Worm (Caenorhabditis elegans) whole organism, young adult: ENCODE results near the gene K09G1.2.

Experiments used
- B0035.1 ChIP-seq: sonication (generic microtip); optimal IDR thresholded peaks from 2 replicates; lab custom pipeline; 2016; ENCODE audit warnings: missing genetic modification characterization, mild to moderate bottlenecking, missing compliant biosample characterization, missing genotype, missing genetic modification reagents
- C06A6.2 ChIP-seq: fragments of 200-800 bp; sonication (Bioruptor generic); conservative IDR thresholded peaks from 2 replicates; pipeline ENCODE4 v1.3.6; 2022; ENCODE audit warnings: missing genetic modification characterization, missing compliant biosample characterization
- D2030.7 ChIP-seq: fragments of 200-800 bp; sonication (Bioruptor generic); IDR thresholded peaks from 2 replicates; pipeline ENCODE4 v1.3.6; 2022; ENCODE audit warnings: missing genetic modification reagents, missing genetic modification characterization, missing compliant biosample characterization
- F52B5.7 ChIP-seq: sonication (generic microtip); optimal IDR thresholded peaks from 2 replicates; lab custom pipeline; 2016; ENCODE audit warnings: mild to moderate bottlenecking, missing genetic modification characterization, missing compliant biosample characterization
- F57C9.4 ChIP-seq: sonication (generic microtip); optimal IDR thresholded peaks from 2 replicates; lab custom pipeline; 2017; ENCODE audit warnings: mild to moderate bottlenecking, missing genetic modification characterization, missing compliant biosample characterization
- K12H6.12 ChIP-seq: fragments of 200-800 bp; sonication (Bioruptor generic); optimal IDR thresholded peaks from 2 replicates; lab custom pipeline; 2018; ENCODE audit warnings: mild to moderate bottlenecking, missing genetic modification characterization, missing compliant biosample characterization
- Y56A3A.18 ChIP-seq: fragments of 200-800 bp; sonication (Bioruptor generic); IDR thresholded peaks from 2 replicates; pipeline ENCODE4 v1.3.6; 2022; ENCODE audit warnings: missing genetic modification reagents, missing genetic modification characterization, missing compliant biosample characterization
- Y67H2A.10 ChIP-seq: fragments of 200-800 bp; sonication (Bioruptor generic); conservative IDR thresholded peaks from 2 replicates; pipeline ENCODE4 v1.3.6; 2022; ENCODE audit warnings: missing genetic modification reagents, missing genetic modification characterization, missing compliant biosample characterization
- akir-1 ChIP-seq: fragments of 200-800 bp; sonication (Bioruptor generic); optimal IDR thresholded peaks from 2 replicates; lab custom pipeline; 2018; ENCODE audit warnings: mild to moderate bottlenecking, missing genetic modification characterization, moderate library complexity, missing compliant biosample characterization
- athp-1 ChIP-seq: sonication (generic microtip); optimal IDR thresholded peaks from 2 replicates; lab custom pipeline; 2017; ENCODE audit warnings: mild to moderate bottlenecking, missing genetic modification characterization, missing compliant biosample characterization
- chd-7 ChIP-seq: sonication (generic microtip); optimal IDR thresholded peaks from 2 replicates; lab custom pipeline; 2016; ENCODE audit warnings: mild to moderate bottlenecking, missing genetic modification characterization, moderate library complexity, missing compliant biosample characterization
- dox-1 ChIP-seq: fragments of 200-800 bp; sonication (Bioruptor generic); IDR thresholded peaks from 2 replicates; pipeline ENCODE4 v1.3.6; 2022; ENCODE audit warnings: missing genetic modification reagents, missing genetic modification characterization, missing compliant biosample characterization
- efl-1 ChIP-seq: fragments of 150-350 bp; optimal IDR thresholded peaks from 2 replicates; lab custom pipeline; 2014; ENCODE audit warnings: missing biosample characterization, missing genetic modification reagents, missing genetic modification characterization
- egl-18 ChIP-seq: fragments of 200-800 bp; sonication (Bioruptor generic); IDR thresholded peaks from 2 replicates; pipeline ENCODE4 v1.3.6; 2022; ENCODE audit warnings: missing genetic modification reagents, missing genetic modification characterization, missing compliant biosample characterization
- egrh-3 ChIP-seq: fragments of 200-800 bp; sonication (Bioruptor generic); IDR thresholded peaks from 2 replicates; pipeline ENCODE4 v1.3.6; 2022; ENCODE audit warnings: missing genetic modification reagents, missing genetic modification characterization, missing compliant biosample characterization
- ets-4 ChIP-seq: fragments of 200-800 bp; sonication (Bioruptor generic); optimal IDR thresholded peaks from 2 replicates; lab custom pipeline; 2018; ENCODE audit warnings: mild to moderate bottlenecking, missing genetic modification characterization, missing compliant biosample characterization
- hlh-26 ChIP-seq: fragments of 200-800 bp; sonication (Bioruptor generic); conservative IDR thresholded peaks from 2 replicates; pipeline ENCODE4 v1.3.6; 2022; ENCODE audit warnings: missing genetic modification reagents, missing genetic modification characterization, missing compliant biosample characterization
- hrde-1 ChIP-seq: sonication (generic microtip); optimal IDR thresholded peaks from 2 replicates; lab custom pipeline; 2016; ENCODE audit warnings: missing genetic modification characterization, mild to moderate bottlenecking, missing compliant biosample characterization, moderate library complexity, missing genotype, missing genetic modification reagents, borderline replicate concordance
- lag-1 ChIP-seq: fragments of 200-800 bp; sonication (Bioruptor generic); IDR thresholded peaks from 2 replicates; pipeline ENCODE4 v1.3.6; 2022; ENCODE audit warnings: missing genetic modification reagents, missing genetic modification characterization, missing compliant biosample characterization
- lin-40 ChIP-seq: sonication (generic microtip); optimal IDR thresholded peaks from 2 replicates; lab custom pipeline; 2016; ENCODE audit warnings: missing genetic modification characterization, mild to moderate bottlenecking, missing compliant biosample characterization, missing genotype, missing genetic modification reagents
- lsl-1 ChIP-seq: fragments of 200-800 bp; sonication (Bioruptor generic); optimal IDR thresholded peaks from 2 replicates; lab custom pipeline; 2018; ENCODE audit warnings: mild to moderate bottlenecking, missing genetic modification characterization, moderate library complexity, missing compliant biosample characterization
- madf-3 ChIP-seq: fragments of 200-800 bp; sonication (Bioruptor generic); IDR thresholded peaks from 2 replicates; pipeline ENCODE4 v1.3.6; 2022; ENCODE audit warnings: missing genetic modification reagents, missing genetic modification characterization, missing compliant biosample characterization
- mcd-1 ChIP-seq: fragments of 200-800 bp; sonication (Bioruptor generic); IDR thresholded peaks from 2 replicates; pipeline ENCODE4 v1.3.6; 2022; ENCODE audit warnings: missing genetic modification reagents, missing genetic modification characterization, missing compliant biosample characterization
- mes-4 ChIP-seq: sonication (generic microtip); optimal IDR thresholded peaks from 2 replicates; lab custom pipeline; 2016; ENCODE audit warnings: missing genotype, missing genetic modification characterization, missing compliant biosample characterization
- nhr-80 ChIP-seq: sonication (generic microtip); optimal IDR thresholded peaks from 2 replicates; lab custom pipeline; 2016; ENCODE audit warnings: missing genetic modification characterization, missing compliant biosample characterization
- pha-4 ChIP-seq: fragments of 150-350 bp; sonication (generic microtip); optimal IDR thresholded peaks from 2 replicates; lab custom pipeline; 2014; ENCODE audit warnings: missing biosample characterization, missing genetic modification reagents, missing genetic modification characterization
- repo-1 ChIP-seq: sonication (generic microtip); optimal IDR thresholded peaks from 2 replicates; lab custom pipeline; 2017; ENCODE audit warnings: mild to moderate bottlenecking, missing genetic modification characterization, missing compliant biosample characterization
- snpc-3.4 ChIP-seq: sonication (generic microtip); optimal IDR thresholded peaks from 2 replicates; lab custom pipeline; 2017; ENCODE audit warnings: missing genetic modification characterization, mild to moderate bottlenecking, missing compliant biosample characterization, antibody characterized with exemption, moderate library complexity, missing genotype, missing genetic modification reagents
- zfh-2 ChIP-seq: fragments of 200-800 bp; sonication (Bioruptor generic); conservative IDR thresholded peaks from 2 replicates; pipeline ENCODE4 v1.3.6; 2022; ENCODE audit warnings: missing genetic modification reagents, missing genetic modification characterization, missing compliant biosample characterization
- ztf-25 ChIP-seq: fragments of 200-800 bp; sonication (Bioruptor generic); IDR thresholded peaks from 2 replicates; pipeline ENCODE4 v1.3.6; 2022; ENCODE audit warnings: missing genetic modification reagents, missing genetic modification characterization, missing compliant biosample characterization

Gene K09G1.2

DNA sequence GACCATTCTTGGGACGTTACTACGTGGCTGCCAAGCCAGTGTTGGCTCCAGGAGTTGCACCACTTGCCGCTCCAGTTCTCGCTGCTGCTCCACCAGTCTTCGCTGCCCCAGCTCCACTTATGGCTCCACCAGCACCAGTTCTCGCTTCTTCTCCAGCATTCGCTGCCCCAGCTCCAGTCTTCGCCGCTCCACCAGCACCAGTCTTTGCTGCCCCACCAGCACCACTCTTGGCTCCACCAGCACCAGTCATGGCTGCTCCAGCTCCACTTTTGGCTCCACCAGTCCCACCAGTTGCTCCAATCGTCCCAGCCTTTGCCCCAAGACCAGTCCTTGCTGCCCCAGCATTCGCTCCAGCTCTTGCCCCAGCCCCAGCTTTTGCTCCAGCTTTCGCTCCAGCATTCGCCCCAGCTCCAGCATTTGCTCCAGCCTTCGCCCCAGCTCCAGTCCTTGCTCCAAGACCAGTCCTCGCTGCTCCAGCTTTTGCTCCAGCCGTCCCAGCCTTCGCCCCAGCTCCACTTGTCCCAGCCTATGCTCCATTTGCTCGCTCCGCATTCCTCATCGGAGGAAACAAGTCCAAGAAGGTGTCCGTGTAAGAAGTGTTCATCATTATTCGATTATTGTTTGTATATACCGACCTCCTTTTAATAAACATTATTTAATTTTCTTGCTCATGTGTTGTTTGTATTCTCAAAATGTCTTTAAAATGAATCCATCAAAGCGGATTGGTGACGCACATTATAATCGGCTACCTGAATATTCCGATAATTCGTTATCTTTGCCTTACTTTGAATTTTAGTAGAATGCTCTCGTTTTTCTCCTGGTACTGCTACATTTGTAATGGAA lies 35.4 kb downstream of the K09G1.2 start, which contains the start of gene T06E4.7 (continued):
- TF ChIP-seq hlh-26 (GFP tag; lab: Robert Waterston, UW) (no peak), B0035.1 (tag; lab: Kevin White, UChicago) (no peak), dox-1 (0 out of 2 replicates have a peak, but pooled peaks have one; percentile 34), C06A6.2 (GFP tag; lab: Robert Waterston, UW) (no peak)
- TF ChIP-seq, all 124 proteins: peak for 9

DNA sequence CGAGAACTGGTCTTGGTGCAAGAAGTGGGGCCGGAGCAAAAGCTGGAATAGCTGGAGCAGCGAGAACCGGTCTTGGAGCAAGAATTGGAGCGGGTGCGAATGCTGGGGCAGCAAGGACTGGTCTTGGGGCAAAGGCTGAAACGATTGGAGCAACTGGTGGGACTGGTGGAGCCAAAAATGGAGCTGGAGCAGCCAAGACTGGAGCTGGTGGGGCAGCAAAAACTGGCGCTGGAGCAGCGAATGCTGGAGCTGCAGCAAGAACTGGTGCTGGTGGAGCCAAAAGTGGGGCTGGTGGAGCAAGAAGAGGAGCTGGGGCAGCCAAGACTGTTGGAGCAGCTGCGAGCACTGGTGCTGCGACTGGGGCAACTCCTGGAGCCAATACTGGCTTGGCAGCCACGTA lies 38.2 kb downstream of the K09G1.2 start:
- TF ChIP-seq zfh-2 (peak; percentile 90), chd-7 (tag; lab: Kevin White, UChicago) (peak; percentile 52), dox-1 (peak; percentile 42; the same call in 1 of the 2 replicates), egrh-3 (GFP tag; lab: Robert Waterston, UW) (peak; percentile 83), K12H6.12 (tag; lab: Kevin White, UChicago) (no peak), lin-40 (tag; lab: Kevin White, UChicago) (no peak), lag-1 (GFP tag; lab: Robert Waterston, UW) (no peak)

DNA sequence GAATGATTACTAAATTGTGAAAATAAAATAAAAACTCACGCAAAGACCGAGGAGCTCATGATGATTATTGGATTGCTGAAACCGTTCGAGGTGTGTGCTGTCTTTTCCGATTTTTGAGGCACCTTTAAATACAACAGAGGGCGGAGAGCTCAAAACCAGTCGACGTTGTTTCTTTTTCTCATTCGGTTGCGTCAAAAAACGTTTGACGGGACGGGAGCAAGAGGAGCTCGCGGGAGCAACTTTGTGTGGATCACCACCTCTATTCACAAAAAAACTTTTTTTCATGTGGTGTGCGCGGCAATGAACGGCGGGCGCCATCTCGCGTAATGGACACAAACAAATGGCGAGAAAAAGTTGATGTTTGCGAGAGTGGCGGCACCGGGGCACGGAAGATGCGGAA lies 38.7 kb downstream of the K09G1.2 start, which contains the start of gene idpc-3:
Gene idpc-3, minus strand, starts transcription at position 101 of the 400 bp plus-strand sequence.
- TF ChIP-seq hrde-1 (tag; lab: Kevin White, UChicago) (no peak), lsl-1 (GFP tag; lab: Kevin White, UChicago) (no peak), Y56A3A.18 (GFP tag; lab: Robert Waterston, UW) (no peak), athp-1 (no peak)

DNA sequence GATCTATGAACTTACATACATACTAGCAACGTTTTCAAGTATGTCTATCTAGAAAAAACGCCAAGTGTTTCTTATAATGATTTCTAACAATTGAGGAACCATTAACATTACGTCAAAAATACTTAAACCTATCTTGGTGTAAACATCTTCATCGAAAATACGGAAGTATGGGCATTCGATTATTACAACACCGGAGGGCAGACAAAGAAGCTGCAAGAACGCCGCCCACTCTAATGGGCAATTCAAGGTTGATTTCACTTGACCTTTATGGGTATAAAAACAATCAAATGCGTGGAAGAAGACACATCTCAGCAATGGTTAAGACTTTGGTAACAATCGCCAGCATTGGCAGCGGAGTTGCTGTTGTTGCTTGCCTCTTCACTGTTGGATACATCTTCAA lies 39.2 kb downstream of the K09G1.2 start, which contains the start of gene col-146:
Gene col-146, plus strand, starts transcription at position 301 of the 400 bp plus-strand sequence.
- no peak for TF ChIP-seq madf-3
- TF ChIP-seq pha-4, result no peak
- no peak for TF ChIP-seq egl-18 (GFP tag; lab: Robert Waterston, UW)
- TF ChIP-seq ztf-25 (GFP tag; lab: Robert Waterston, UW), result no peak
- TF ChIP-seq mcd-1, result no peak
- no peak for TF ChIP-seq egrh-3 (GFP tag; lab: Robert Waterston, UW)

DNA sequence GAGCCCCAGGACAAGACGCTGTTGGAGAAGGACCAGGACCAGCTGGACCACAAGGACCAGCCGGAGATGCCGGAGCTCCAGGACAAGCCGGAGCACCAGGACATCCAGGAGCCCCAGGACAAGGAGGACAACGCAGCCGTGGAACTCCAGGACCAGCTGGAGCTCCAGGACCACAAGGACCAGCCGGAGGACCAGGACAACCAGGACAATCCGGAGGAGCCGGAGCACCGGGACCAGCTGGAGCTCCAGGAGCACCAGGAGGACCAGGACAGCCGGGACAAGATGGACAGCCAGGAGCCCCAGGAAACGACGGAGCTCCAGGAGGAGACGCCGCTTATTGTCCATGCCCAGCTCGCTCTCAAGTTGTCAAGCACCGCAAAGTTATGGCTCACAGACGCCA lies 40.1 kb downstream of the K09G1.2 start:
- TF ChIP-seq efl-1 (GFP tag; lab: Kevin White, UChicago) (no peak), lag-1 (GFP tag; lab: Robert Waterston, UW) (no peak), zfh-2 (peak; percentile 72), mcd-1 (peak; percentile 32; the same call in 1 of the 2 replicates), egrh-3 (GFP tag; lab: Robert Waterston, UW) (peak; percentile 97), dox-1 (peak; percentile 34; the same call in 1 of the 2 replicates)

DNA sequence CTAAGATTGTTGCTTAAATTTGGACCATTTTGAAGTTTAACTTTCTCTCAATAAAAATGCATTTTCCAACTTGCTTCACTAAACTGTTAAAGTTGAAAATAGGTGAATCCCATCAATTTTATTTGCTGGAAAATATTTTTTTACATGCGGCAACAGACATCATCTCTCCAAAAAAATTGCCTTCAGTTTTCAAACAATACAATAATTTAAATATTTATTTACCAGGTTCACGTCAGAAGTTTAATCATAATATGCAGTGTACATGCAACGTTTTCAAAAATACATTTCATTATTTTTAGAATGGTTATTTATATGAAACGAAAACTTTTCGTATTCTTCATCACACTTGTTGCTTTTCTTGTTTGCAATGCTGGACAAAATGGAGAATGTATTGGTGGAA lies 40.5 kb downstream of the K09G1.2 start, which contains the start of gene T06E4.5:
Gene T06E4.5, plus strand, starts transcription at position 301 of the 400 bp plus-strand sequence.
- TF ChIP-seq F52B5.7 (tag; lab: Kevin White, UChicago), result no peak
- no peak for TF ChIP-seq Y67H2A.10 (GFP tag; lab: Robert Waterston, UW)
- TF ChIP-seq pha-4, result no peak
- no peak for TF ChIP-seq ets-4 (GFP tag; lab: Kevin White, UChicago)
- TF ChIP-seq chd-7 (tag; lab: Kevin White, UChicago), result no peak
- no peak for TF ChIP-seq F57C9.4 (tag; lab: Kevin White, UChicago)
- no peak for TF ChIP-seq D2030.7 (GFP tag; lab: Robert Waterston, UW)
- TF ChIP-seq athp-1, result no peak
- TF ChIP-seq repo-1 (tag; lab: Kevin White, UChicago), result no peak
- TF ChIP-seq akir-1, result no peak
- TF ChIP-seq nhr-80 (tag; lab: Kevin White, UChicago), result no peak
- TF ChIP-seq ztf-25 (GFP tag; lab: Robert Waterston, UW), result no peak
- TF ChIP-seq snpc-3.4 (tag; lab: Kevin White, UChicago), result no peak
- no peak for TF ChIP-seq mes-4 (tag; lab: Kevin White, UChicago)
